Fruit fly (Drosophila melanogaster) whole organism, embryonic: ENCODE measurements around the gene CG14147.

Experiments used
- CG10959 ChIP-seq: fragments of 200-800 bp; sonication (Bioruptor generic); IDR thresholded peaks from 2 replicates; pipeline ENCODE4 v1.3.6; 2022; ENCODE audit warnings: missing biosample characterization, missing genetic modification characterization
- CG14860 ChIP-seq: fragments of 200-800 bp; sonication (Bioruptor generic); IDR thresholded peaks from 3 replicates; pipeline ENCODE4 v1.3.6; 2022; ENCODE audit warnings: missing biosample characterization, missing genetic modification characterization; ENCODE audit not compliant: partially characterized antibody
- CG16779 ChIP-seq: fragments of 200-800 bp; sonication (Bioruptor generic); IDR thresholded peaks from 2 replicates; pipeline ENCODE4 v1.3.6; 2022; ENCODE audit warnings: missing biosample characterization, missing genetic modification characterization
- CG18764 ChIP-seq: fragments of 200-800 bp; sonication (Bioruptor generic); optimal IDR thresholded peaks from 3 replicates; lab custom pipeline; 2016; ENCODE audit warnings: missing biosample characterization, missing genetic modification characterization
- CG33213 ChIP-seq: fragments of 200-800 bp; sonication (Bioruptor generic); optimal IDR thresholded peaks from 3 replicates; lab custom pipeline; 2016; ENCODE audit warnings: missing biosample characterization, missing genetic modification characterization
- CG42726 ChIP-seq: fragments of 200-800 bp; sonication (Bioruptor generic); IDR thresholded peaks from 2 replicates; pipeline ENCODE4 v1.3.6; 2022; ENCODE audit warnings: missing biosample characterization, missing genetic modification characterization; ENCODE audit not compliant: partially characterized antibody
- CG7839 ChIP-seq: fragments of 200-800 bp; sonication (Bioruptor generic); optimal IDR thresholded peaks from 3 replicates; lab custom pipeline; 2018; ENCODE audit warnings: missing biosample characterization, mild to moderate bottlenecking, missing genetic modification characterization, moderate library complexity
- CG7963 ChIP-seq: fragments of 200-800 bp; sonication (Bioruptor generic); IDR thresholded peaks from 3 replicates; pipeline ENCODE4 v1.3.6; 2022; ENCODE audit warnings: missing biosample characterization, missing genetic modification characterization; ENCODE audit not compliant: partially characterized antibody
- CG8089 ChIP-seq: fragments of 200-800 bp; sonication (Bioruptor generic); optimal IDR thresholded peaks from 3 replicates; lab custom pipeline; 2016; ENCODE audit warnings: missing biosample characterization, missing genetic modification characterization
- CG8765 ChIP-seq: fragments of 200-800 bp; sonication (Bioruptor generic); IDR thresholded peaks from 2 replicates; pipeline ENCODE4 v1.3.6; 2022; ENCODE audit warnings: missing biosample characterization, missing genetic modification characterization
- CG8924 ChIP-seq: fragments of 200-800 bp; optimal IDR thresholded peaks from 3 replicates; lab custom pipeline; 2019; ENCODE audit warnings: missing biosample characterization, mild to moderate bottlenecking, missing genetic modification characterization, moderate library complexity
- Dp ChIP-seq: fragments of 200-800 bp; sonication (Bioruptor generic); optimal IDR thresholded peaks from 2 replicates; lab custom pipeline; 2018; ENCODE audit warnings: missing biosample characterization, mild to moderate bottlenecking, missing genetic modification characterization, moderate library complexity
- Eip74EF ChIP-seq, 2 experiments: fragments of 200-800 bp in 1 of 2; fragments of >200 bp in 1 of 2; sonication (Bioruptor generic) in 1 of 2; optimal IDR thresholded peaks; 2 replicates each; lab custom pipeline; 2017 to 2019; ENCODE audit warnings: missing biosample characterization in 2 of 2, missing genetic modification characterization in 2 of 2, mild to moderate bottlenecking in 1 of 2, moderate library complexity in 1 of 2
- H2.0 ChIP-seq: fragments of 200-800 bp; sonication (Bioruptor generic); IDR thresholded peaks from 2 replicates; pipeline ENCODE4 v1.3.6; 2022; ENCODE audit warnings: missing biosample characterization, missing genetic modification characterization
- HLH4C ChIP-seq: fragments of 200-800 bp; sonication (Bioruptor generic); IDR thresholded peaks from 3 replicates; pipeline ENCODE4 v1.3.6; 2022; ENCODE audit warnings: missing biosample characterization, missing genetic modification characterization; ENCODE audit not compliant: partially characterized antibody
- Hr78 ChIP-seq, 2 experiments: fragments of 200-800 bp in 1 of 2; fragments of >200 bp in 1 of 2; sonication (Bioruptor generic) in 1 of 2; optimal IDR thresholded peaks; 2 replicates each; lab custom pipeline; 2017 to 2019; ENCODE audit warnings: missing biosample characterization in 2 of 2, missing genetic modification characterization in 2 of 2, mild to moderate bottlenecking in 1 of 2, moderate library complexity in 1 of 2
- Jarid2 ChIP-seq: fragments of 200-800 bp; sonication (Bioruptor generic); optimal IDR thresholded peaks from 3 replicates; lab custom pipeline; 2017; ENCODE audit warnings: mild to moderate bottlenecking, missing biosample characterization, missing genetic modification reagents, missing genetic modification characterization
- NfI ChIP-seq: fragments of 200-800 bp; sonication (Bioruptor generic); optimal IDR thresholded peaks from 3 replicates; lab custom pipeline; 2018; ENCODE audit warnings: missing biosample characterization, mild to moderate bottlenecking, missing genetic modification characterization, moderate library complexity
- Opbp ChIP-seq: fragments of 200-800 bp; sonication (Bioruptor generic); IDR thresholded peaks from 3 replicates; pipeline ENCODE4 v1.3.6; 2022; ENCODE audit warnings: missing biosample characterization, missing genetic modification characterization; ENCODE audit not compliant: partially characterized antibody
- Sox100B ChIP-seq: fragments of 200-800 bp; sonication (Bioruptor generic); optimal IDR thresholded peaks from 3 replicates; lab custom pipeline; 2018; ENCODE audit warnings: missing biosample characterization, mild to moderate bottlenecking, missing genetic modification characterization
- Ssrp ChIP-seq: fragments of 200-800 bp; sonication (Bioruptor generic); optimal IDR thresholded peaks from 2 replicates; lab custom pipeline; 2018; ENCODE audit warnings: missing biosample characterization, mild to moderate bottlenecking, missing genetic modification characterization, moderate library complexity
- Taf1 ChIP-seq: fragments of 200-800 bp; sonication (Bioruptor generic); IDR thresholded peaks from 2 replicates; pipeline ENCODE4 v1.3.6; 2022; ENCODE audit warnings: missing biosample characterization, missing genetic modification characterization
- Xbp1 ChIP-seq: fragments of 200-800 bp; sonication (Bioruptor generic); optimal IDR thresholded peaks from 3 replicates; lab custom pipeline; 2016; ENCODE audit warnings: missing biosample characterization, mild to moderate bottlenecking, missing genetic modification characterization
- amos ChIP-seq: fragments of 200-800 bp; sonication (Bioruptor generic); IDR thresholded peaks from 2 replicates; pipeline ENCODE4 v1.3.6; 2022; ENCODE audit warnings: missing biosample characterization, missing genetic modification characterization; ENCODE audit not compliant: partially characterized antibody
- ato ChIP-seq: fragments of 200-800 bp; sonication (Bioruptor generic); IDR thresholded peaks from 2 replicates; pipeline ENCODE4 v1.3.6; 2022; ENCODE audit warnings: missing biosample characterization, missing genetic modification characterization; ENCODE audit not compliant: partially characterized antibody
- bbx ChIP-seq: fragments of 200-800 bp; sonication (Bioruptor generic); IDR thresholded peaks from 2 replicates; pipeline ENCODE4 v1.3.6; 2022; ENCODE audit warnings: missing biosample characterization, missing genetic modification characterization; ENCODE audit not compliant: partially characterized antibody
- br ChIP-seq: fragments of >200 bp; optimal IDR thresholded peaks from 2 replicates; lab custom pipeline; 2017
- cato ChIP-seq: fragments of 200-800 bp; sonication (Bioruptor generic); optimal IDR thresholded peaks from 2 replicates; lab custom pipeline; 2016; ENCODE audit warnings: missing biosample characterization, missing genetic modification characterization, borderline replicate concordance
- crol ChIP-seq: fragments of 200-800 bp; sonication (Bioruptor generic); IDR thresholded peaks from 2 replicates; pipeline ENCODE4 v1.3.6; 2022; ENCODE audit warnings: missing biosample characterization, missing genetic modification characterization
- dysf ChIP-seq: fragments of 200-800 bp; sonication (Bioruptor generic); IDR thresholded peaks from 3 replicates; pipeline ENCODE4 v1.3.6; 2022; ENCODE audit warnings: missing biosample characterization, missing genetic modification characterization
- fd96Cb ChIP-seq: fragments of 200-800 bp; sonication (Bioruptor generic); optimal IDR thresholded peaks from 2 replicates; lab custom pipeline; 2018; ENCODE audit warnings: missing biosample characterization, mild to moderate bottlenecking, missing genetic modification characterization, moderate library complexity
- grn ChIP-seq: fragments of 200-800 bp; sonication (Bioruptor generic); optimal IDR thresholded peaks from 3 replicates; lab custom pipeline; 2017; ENCODE audit warnings: missing biosample characterization, missing genetic modification characterization
- klu ChIP-seq: fragments of 200-800 bp; sonication (Bioruptor generic); IDR thresholded peaks from 2 replicates; pipeline ENCODE4 v1.3.6; 2022; ENCODE audit warnings: missing biosample characterization, missing genetic modification characterization
- lov ChIP-seq, 2 experiments: fragments of 200-800 bp in 1 of 2; fragments of >200 bp in 1 of 2; sonication (Bioruptor generic) in 1 of 2; IDR thresholded peaks in 1 of 2; optimal IDR thresholded peaks in 1 of 2; 2 replicates in 1 of 2; 3 replicates in 1 of 2; pipeline versions ENCODE4 v1.3.6 to Lab custom; 2017 to 2022; ENCODE audit warnings: missing biosample characterization in 1 of 2, missing genetic modification characterization in 1 of 2
- mld ChIP-seq: fragments of 200-800 bp; sonication (Bioruptor generic); IDR thresholded peaks from 3 replicates; pipeline ENCODE4 v1.3.6; 2022; ENCODE audit warnings: missing biosample characterization, missing genetic modification characterization; ENCODE audit not compliant: partially characterized antibody
- nerfin-1 ChIP-seq: fragments of 200-800 bp; sonication (Bioruptor generic); optimal IDR thresholded peaks from 3 replicates; lab custom pipeline; 2019; ENCODE audit warnings: missing biosample characterization, mild to moderate bottlenecking, missing genetic modification characterization, moderate library complexity
- nerfin-2 ChIP-seq: fragments of 200-800 bp; sonication (Bioruptor generic); IDR thresholded peaks from 2 replicates; pipeline ENCODE4 v1.3.6; 2022; ENCODE audit warnings: missing biosample characterization, missing genetic modification characterization; ENCODE audit not compliant: partially characterized antibody
- nmo ChIP-seq: fragments of 200-800 bp; sonication (Bioruptor generic); optimal IDR thresholded peaks from 2 replicates; lab custom pipeline; 2018; ENCODE audit warnings: missing biosample characterization, mild to moderate bottlenecking, missing genetic modification characterization, moderate library complexity
- peb ChIP-seq: fragments of 200-800 bp; sonication (Bioruptor generic); IDR thresholded peaks from 2 replicates; pipeline ENCODE4 v1.3.6; 2022; ENCODE audit warnings: missing biosample characterization, missing genetic modification characterization
- sd ChIP-seq: fragments of 200-800 bp; sonication (Bioruptor generic); optimal IDR thresholded peaks from 3 replicates; lab custom pipeline; 2018; ENCODE audit warnings: missing biosample characterization, mild to moderate bottlenecking, missing genetic modification characterization, moderate library complexity
- tgo ChIP-seq: fragments of 200-800 bp; sonication (Bioruptor generic); IDR thresholded peaks from 3 replicates; pipeline ENCODE4 v1.3.6; 2022; ENCODE audit warnings: missing biosample characterization, missing genetic modification characterization
- tna ChIP-seq: fragments of 200-800 bp; sonication (Bioruptor generic); IDR thresholded peaks from 2 replicates; pipeline ENCODE4 v1.3.6; 2022; ENCODE audit warnings: missing biosample characterization, missing genetic modification characterization; ENCODE audit not compliant: partially characterized antibody
- unc-4 ChIP-seq: fragments of 200-800 bp; sonication (Bioruptor generic); IDR thresholded peaks from 2 replicates; pipeline ENCODE4 v1.3.6; 2022; ENCODE audit warnings: missing biosample characterization, missing genetic modification characterization; ENCODE audit not compliant: partially characterized antibody
- vnd ChIP-seq: fragments of 200-800 bp; sonication (Bioruptor generic); IDR thresholded peaks from 3 replicates; pipeline ENCODE4 v1.3.6; 2022; ENCODE audit warnings: missing biosample characterization, missing genetic modification characterization; ENCODE audit not compliant: partially characterized antibody
- wek ChIP-seq: fragments of 200-800 bp; sonication (Bioruptor generic); optimal IDR thresholded peaks from 3 replicates; lab custom pipeline; 2018; ENCODE audit warnings: missing biosample characterization, mild to moderate bottlenecking, missing genetic modification characterization, moderate library complexity

Gene CG14147

dm6 chr3L:11010410-11010827, 38.0 kb downstream of the CG14147 start (continued):
- TF ChIP-seq CG8089 (GFP tag; lab: Kevin White, UChicago), result no peak
- TF ChIP-seq Opbp, result peak; percentile 65; the same call in 2 of the 3 replicates
- peak; percentile 75 for TF ChIP-seq Jarid2 (GFP tag; lab: Kevin White, UChicago)
- TF ChIP-seq unc-4, result 0 out of 2 replicates have a peak, but pooled peaks have one; percentile 28
- peak; percentile 40 for TF ChIP-seq CG8924 (tag; lab: Kevin White, UChicago)
- TF ChIP-seq Xbp1, result no peak
- no peak for TF ChIP-seq lov (optimal IDR thresholded peaks at IDR 0.05; lab: Kevin White, UChicago)
- no peak for TF ChIP-seq lov (GFP tag; IDR thresholded peaks at IDR 0.05; lab: Robert Waterston, UW)
- no peak for TF ChIP-seq Ssrp (tag; lab: Kevin White, UChicago)
- no peak for TF ChIP-seq H2.0 (GFP tag; lab: Robert Waterston, UW)
- no peak for TF ChIP-seq Taf1 (GFP tag; lab: Robert Waterston, UW)
- no peak for TF ChIP-seq Sox100B (GFP tag; lab: Kevin White, UChicago)

DNA sequence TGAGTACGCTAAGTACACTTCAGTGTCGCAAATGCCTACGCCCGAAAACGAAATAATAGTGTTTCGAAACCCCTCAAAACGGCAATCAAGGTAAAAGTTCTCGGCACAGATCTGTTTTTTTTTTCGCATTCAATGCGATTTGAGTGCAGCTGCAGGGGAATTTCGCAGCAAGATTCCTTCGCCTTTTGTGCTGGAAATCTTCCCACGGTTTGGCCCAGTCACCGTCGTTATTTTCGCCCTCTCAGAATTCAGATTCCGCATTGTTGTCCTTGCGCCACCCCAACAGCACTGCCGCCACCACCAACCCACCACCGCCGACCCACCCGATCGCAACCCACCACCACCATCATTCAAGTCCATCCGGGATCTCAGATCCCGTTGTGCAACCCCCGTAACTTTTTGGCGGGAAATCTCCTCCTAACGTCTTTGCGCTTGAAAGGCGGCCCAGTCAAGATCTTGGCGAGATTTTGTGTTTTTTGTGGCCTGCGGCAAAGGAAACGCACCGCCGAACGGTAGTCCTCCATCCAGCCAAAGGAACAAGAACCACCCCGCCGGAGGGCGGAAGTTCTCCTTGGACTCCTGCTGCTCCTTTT, 39.3 kb downstream of the CG14147 start:
- TF ChIP-seq wek, result no peak
- TF ChIP-seq cato (GFP tag; lab: Kevin White, UChicago), result no peak
- TF ChIP-seq Eip74EF (GFP tag; optimal IDR thresholded peaks at IDR 0.05; lab: Kevin White, UChicago), result no peak
- no peak for TF ChIP-seq NfI
- TF ChIP-seq HLH4C (GFP tag; lab: Robert Waterston, UW), result peak; percentile 53; the same call in 2 of the 3 replicates
- no peak for TF ChIP-seq tgo (GFP tag; lab: Robert Waterston, UW)
- peak; percentile 73; the same call in 1 of the 2 replicates for TF ChIP-seq CG42726
- peak; percentile 61; the same call in 1 of the 2 replicates for TF ChIP-seq nerfin-2
- no peak for TF ChIP-seq fd96Cb (tag; lab: Kevin White, UChicago)
- TF ChIP-seq mld (GFP tag; lab: Robert Waterston, UW), result peak; percentile 80
- no peak for TF ChIP-seq CG8765 (GFP tag; lab: Robert Waterston, UW)
- TF ChIP-seq Hr78 (GFP tag; optimal IDR thresholded peaks at IDR 0.05; lab: Kevin White, UChicago), result no peak
- peak; percentile 80; the same call in 2 of the 3 replicates for TF ChIP-seq CG7963 (GFP tag; lab: Robert Waterston, UW)
- no peak for TF ChIP-seq Dp (GFP tag; lab: Kevin White, UChicago)
- peak; percentile 73 for TF ChIP-seq CG14860 (GFP tag; lab: Robert Waterston, UW)
- no peak for TF ChIP-seq CG18764 (GFP tag; lab: Kevin White, UChicago)
- TF ChIP-seq Opbp, result peak; percentile 91; the same call in 2 of the 3 replicates
- TF ChIP-seq crol (GFP tag; lab: Robert Waterston, UW), result no peak
- TF ChIP-seq CG16779 (GFP tag; lab: Robert Waterston, UW), result no peak
- TF ChIP-seq ato (GFP tag; lab: Robert Waterston, UW), result peak; percentile 69
- TF ChIP-seq bbx (GFP tag; lab: Robert Waterston, UW), result peak; percentile 94
- TF ChIP-seq peb (GFP tag; lab: Robert Waterston, UW), result no peak
- TF ChIP-seq CG33213, result no peak
- TF ChIP-seq klu (GFP tag; lab: Robert Waterston, UW), result peak; percentile 48; the same call in 1 of the 2 replicates
- no peak for TF ChIP-seq CG10959
- peak; percentile 100 for TF ChIP-seq nerfin-1 (tag; lab: Kevin White, UChicago)
- TF ChIP-seq sd, result peak; percentile 81
- no peak for TF ChIP-seq br (lab: Kevin White, UChicago)
- TF ChIP-seq tna (GFP tag; lab: Robert Waterston, UW), result peak; percentile 58
- TF ChIP-seq CG7839, result no peak
- peak; percentile 30; the same call in 1 of the 3 replicates for TF ChIP-seq vnd (GFP tag; lab: Robert Waterston, UW)
- 0 out of 3 replicates have a peak, but pooled peaks have one; percentile 10 for TF ChIP-seq dysf
- TF ChIP-seq amos (GFP tag; lab: Robert Waterston, UW), result peak; percentile 40; the same call in 1 of the 2 replicates
- TF ChIP-seq grn (GFP tag; lab: Kevin White, UChicago), result no peak
- peak; percentile 26 for TF ChIP-seq nmo
